Worm (Caenorhabditis elegans) whole organism, late embryonic: ENCODE measurements around the gene irld-22.

ENCODE experiments used
- F13H6.1 ChIP-seq: sonication (generic microtip); optimal IDR thresholded peaks from 2 replicates; lab custom pipeline; 2016; ENCODE audit warnings: missing genetic modification characterization, missing compliant biosample characterization
- ama-1 ChIP-seq: fragments of 150-350 bp; optimal IDR thresholded peaks from 2 replicates; lab custom pipeline; 2014
- ceh-14 ChIP-seq: sonication (generic microtip); optimal IDR thresholded peaks from 2 replicates; lab custom pipeline; 2016; ENCODE audit warnings: missing genotype, missing genetic modification characterization, missing compliant biosample characterization
- che-1 ChIP-seq: sonication (generic microtip); optimal IDR thresholded peaks from 2 replicates; lab custom pipeline; 2016; ENCODE audit warnings: mild to moderate bottlenecking, missing genetic modification characterization, missing compliant biosample characterization
- elt-2 ChIP-seq: sonication (generic microtip); optimal IDR thresholded peaks from 2 replicates; lab custom pipeline; 2016; ENCODE audit warnings: missing genetic modification reagents, missing genetic modification characterization, missing compliant biosample characterization
- hlh-6 ChIP-seq: sonication (generic microtip); optimal IDR thresholded peaks from 2 replicates; lab custom pipeline; 2016; ENCODE audit warnings: missing genotype, missing genetic modification characterization, missing compliant biosample characterization
- hlh-8 ChIP-seq: sonication (generic microtip); optimal IDR thresholded peaks from 2 replicates; lab custom pipeline; 2016; ENCODE audit warnings: missing genotype, missing genetic modification characterization, missing compliant biosample characterization
- lim-6 ChIP-seq: sonication (generic microtip); optimal IDR thresholded peaks from 2 replicates; lab custom pipeline; 2016; ENCODE audit warnings: missing genetic modification characterization, missing compliant biosample characterization
- pag-3 ChIP-seq: sonication (generic microtip); optimal IDR thresholded peaks from 2 replicates; lab custom pipeline; 2016; ENCODE audit warnings: missing compliant biosample characterization, missing genetic modification characterization, borderline replicate concordance
- pqm-1 ChIP-seq: sonication (generic microtip); optimal IDR thresholded peaks from 2 replicates; lab custom pipeline; 2016; ENCODE audit warnings: missing genetic modification characterization, missing compliant biosample characterization
- sox-4 ChIP-seq: sonication (generic microtip); optimal IDR thresholded peaks from 2 replicates; lab custom pipeline; 2017; ENCODE audit warnings: mild to moderate bottlenecking, missing genetic modification characterization, inconsistent platforms, missing compliant biosample characterization
- zip-5 ChIP-seq: sonication (generic microtip); optimal IDR thresholded peaks from 2 replicates; lab custom pipeline; 2016; ENCODE audit warnings: missing genetic modification characterization, missing compliant biosample characterization

DNA sequence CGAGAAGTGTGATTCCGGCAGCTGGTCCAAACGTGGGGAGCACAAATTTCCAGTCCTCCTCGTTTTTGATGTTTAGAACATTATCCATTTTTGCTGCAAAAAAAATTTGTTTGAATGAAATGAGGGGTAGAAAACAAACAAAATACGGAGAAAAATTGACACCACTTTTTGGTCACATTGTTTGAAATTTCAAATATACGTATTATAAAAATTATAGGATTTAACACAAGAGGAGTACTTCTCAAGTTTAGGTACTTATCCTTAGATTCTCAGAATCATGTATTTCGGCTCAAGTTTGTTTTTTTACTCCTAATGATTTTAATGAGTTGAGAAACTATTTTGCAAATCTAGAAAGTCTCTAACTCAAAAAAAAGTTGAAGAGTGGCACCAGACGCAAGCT, 8.1 kb downstream of the irld-22 start, which contains the start of gene C17E7.12:
- no peak for TF ChIP-seq pqm-1 (tag; lab: Kevin White, UChicago)
- no peak for TF ChIP-seq elt-2 (tag; lab: Kevin White, UChicago)
- TF ChIP-seq ama-1 (lab: Kevin White, UChicago), result no peak
- TF ChIP-seq hlh-8 (tag; lab: Kevin White, UChicago), result no peak
- no peak for TF ChIP-seq zip-5 (tag; lab: Kevin White, UChicago)
- TF ChIP-seq sox-4 (tag; lab: Kevin White, UChicago), result no peak
- no peak for TF ChIP-seq lim-6 (tag; lab: Kevin White, UChicago)
- TF ChIP-seq pag-3 (tag; lab: Kevin White, UChicago), result no peak
- no peak for TF ChIP-seq F13H6.1 (tag; lab: Kevin White, UChicago)
- TF ChIP-seq ceh-14 (tag; lab: Kevin White, UChicago), result no peak
- no peak for TF ChIP-seq che-1 (tag; lab: Kevin White, UChicago)
- TF ChIP-seq hlh-6, result no peak
